Worm (Caenorhabditis elegans) whole organism, midembryonic: ENCODE data around the gene hse-5.

Source experiments
- T22C8.4 ChIP-seq: fragments of 200-800 bp; sonication (Bioruptor generic); IDR thresholded peaks from 2 replicates; pipeline ENCODE4 v1.3.6; 2022; ENCODE audit warnings: missing genetic modification characterization, missing compliant biosample characterization
- cog-1 ChIP-seq: sonication (generic microtip); optimal IDR thresholded peaks from 2 replicates; lab custom pipeline; 2016; ENCODE audit warnings: missing genetic modification characterization, missing compliant biosample characterization
- flt-1 ChIP-seq: fragments of 200-800 bp; sonication (Bioruptor generic); IDR thresholded peaks from 2 replicates; pipeline ENCODE4 v1.3.6; 2022; ENCODE audit warnings: missing genetic modification characterization, missing compliant biosample characterization
- klf-2 ChIP-seq: fragments of 200-800 bp; sonication (Bioruptor generic); conservative IDR thresholded peaks from 2 replicates; pipeline ENCODE4 v1.3.6; 2022; ENCODE audit warnings: missing genetic modification reagents, missing genetic modification characterization, missing compliant biosample characterization
- med-1 ChIP-seq: sonication (generic microtip); optimal IDR thresholded peaks from 2 replicates; lab custom pipeline; 2017; ENCODE audit warnings: missing genetic modification characterization, mild to moderate bottlenecking, missing compliant biosample characterization, antibody characterized with exemption, missing genetic modification reagents; ENCODE audit not compliant: insufficient read depth
- ref-1 ChIP-seq: fragments of 200-800 bp; sonication (Bioruptor generic); conservative IDR thresholded peaks from 2 replicates; pipeline ENCODE4 v1.3.6; 2022; ENCODE audit warnings: missing genetic modification reagents, missing genetic modification characterization, missing compliant biosample characterization
- tab-1 ChIP-seq: fragments of 200-800 bp; sonication (Bioruptor generic); IDR thresholded peaks from 2 replicates; pipeline ENCODE4 v1.3.6; 2022; ENCODE audit warnings: missing genetic modification characterization, missing compliant biosample characterization
- ztf-23 ChIP-seq: fragments of 200-800 bp; sonication (Bioruptor generic); IDR thresholded peaks from 2 replicates; pipeline ENCODE4 v1.3.6; 2022; ENCODE audit warnings: missing genetic modification reagents, missing genetic modification characterization, missing compliant biosample characterization
- ztf-29 ChIP-seq: fragments of 200-800 bp; sonication (Bioruptor generic); IDR thresholded peaks from 2 replicates; pipeline ENCODE4 v1.3.6; 2022; ENCODE audit warnings: missing genetic modification reagents, missing genetic modification characterization, missing compliant biosample characterization

DNA sequence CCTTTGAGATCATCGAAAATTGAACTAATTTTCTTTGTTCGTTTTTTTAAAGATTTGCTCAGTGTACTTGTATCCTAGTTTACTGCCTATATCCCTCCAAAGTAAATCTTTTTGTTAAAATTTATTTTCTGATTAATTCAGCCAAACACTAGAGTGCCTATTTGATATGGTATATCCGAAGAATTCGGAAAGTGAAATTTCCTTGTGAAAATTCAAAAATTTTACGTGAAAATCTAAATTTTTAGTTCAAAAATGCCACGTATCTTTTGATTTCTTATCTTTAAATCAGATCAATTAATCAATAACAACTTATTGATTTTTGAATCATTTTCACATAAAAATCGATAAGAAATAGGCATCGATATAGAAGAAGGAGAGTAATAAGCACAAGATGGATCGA lies 53.3 kb downstream of the hse-5 start, which contains the start of gene R07E5.6:
- no peak for TF ChIP-seq med-1 (GFP tag; lab: Kevin White, UChicago)
- TF ChIP-seq flt-1 (GFP tag; lab: Robert Waterston, UW), result no peak
- no peak for TF ChIP-seq ztf-29 (GFP tag; lab: Robert Waterston, UW)
- no peak for TF ChIP-seq cog-1 (tag; lab: Kevin White, UChicago)
- no peak for TF ChIP-seq klf-2 (GFP tag; lab: Robert Waterston, UW)
- TF ChIP-seq ztf-23, result no peak
- no peak for TF ChIP-seq ref-1
- no peak for TF ChIP-seq tab-1
- no peak for TF ChIP-seq T22C8.4 (GFP tag; lab: Robert Waterston, UW)
